Worm (Caenorhabditis elegans): ENCODE data around the gene frpr-16.
A peak's percentile ranks its signal among the peaks of the same experiment; 100 is the strongest.

Gene frpr-16

DNA sequence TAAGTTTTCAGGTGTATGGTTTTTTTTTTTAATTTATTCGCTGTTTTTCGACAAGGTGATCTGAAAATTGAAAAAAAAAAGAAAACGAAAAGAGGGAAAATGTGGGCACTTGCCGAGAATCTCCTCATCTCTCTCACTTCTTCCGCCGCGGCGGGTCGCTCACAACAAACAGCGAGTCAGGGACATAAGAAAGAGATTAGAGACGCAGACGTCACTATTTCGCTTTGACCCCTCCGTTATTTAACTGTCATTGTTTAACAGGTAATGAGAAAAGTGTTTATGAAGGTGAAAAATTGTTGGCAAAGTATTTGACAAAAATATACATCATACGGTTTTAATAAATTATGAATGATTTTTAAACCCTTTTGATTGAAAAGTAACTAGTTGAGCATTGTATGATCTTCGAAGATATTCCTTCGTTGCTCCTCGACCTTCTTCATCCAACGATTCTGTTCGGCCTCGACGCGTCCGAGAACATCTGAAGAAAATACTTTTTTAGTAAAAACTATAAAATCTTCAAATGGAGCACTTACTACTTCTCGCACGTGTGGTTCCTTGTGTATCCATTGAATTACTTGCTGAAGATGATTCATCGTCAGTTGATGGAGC is 15.1 kb upstream of the frpr-16 start:
- TF ChIP-seq ces-1 (GFP tag; optimal IDR thresholded peaks at IDR 0.05) (peak; percentile 7), drap-1 (GFP tag; optimal IDR thresholded peaks at IDR 0.05) (no peak), hlh-1 (tag; optimal IDR thresholded peaks at IDR 0.05) (no peak), mep-1 (tag; optimal IDR thresholded peaks at IDR 0.05) (no peak)

DNA sequence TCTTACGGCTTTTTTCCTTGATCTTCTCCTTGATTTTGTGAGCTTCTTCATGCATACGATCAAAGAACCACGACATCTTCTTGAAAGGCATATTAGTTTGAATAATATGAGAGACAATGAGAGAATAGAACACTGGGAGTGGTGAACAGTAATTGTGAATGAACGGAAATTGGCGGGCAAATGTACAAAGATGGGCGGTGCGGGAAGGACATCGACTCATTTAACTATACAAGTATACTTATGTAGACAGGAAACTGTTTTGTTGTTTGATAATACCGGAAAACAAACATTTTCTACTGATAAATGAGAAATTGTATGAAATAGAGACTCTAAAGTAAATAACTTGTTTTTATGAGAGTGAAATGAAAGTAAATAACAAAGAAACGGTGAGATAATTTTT is 14.0 kb upstream of the frpr-16 start, which contains the start of gene R12C12.5:
R12C12.5 (minus strand) TSS at position 101 of the 400 bp plus-strand sequence.
- TF ChIP-seq nhr-12 (tag; optimal IDR thresholded peaks at IDR 0.05) (no peak), mls-2 (tag; optimal IDR thresholded peaks at IDR 0.05) (no peak), elt-3 (tag; optimal IDR thresholded peaks at IDR 0.05) (no peak), blmp-1 (tag; optimal IDR thresholded peaks at IDR 0.05) (no peak), sem-2 (GFP tag; optimal IDR thresholded peaks at IDR 0.05) (no peak), lin-13 (tag; optimal IDR thresholded peaks at IDR 0.05) (no peak), cnd-1 (tag; optimal IDR thresholded peaks at IDR 0.05) (no peak), pha-4 (tag; optimal IDR thresholded peaks at IDR 0.05) (no peak), bed-3 (GFP tag; optimal IDR thresholded peaks at IDR 0.05) (no peak), ceh-39 (tag; optimal IDR thresholded peaks at IDR 0.05) (no peak), nhr-2 (tag; optimal IDR thresholded peaks at IDR 0.05) (no peak), drap-1 (GFP tag; optimal IDR thresholded peaks at IDR 0.05) (no peak), M03D4.4 (tag; optimal IDR thresholded peaks at IDR 0.05) (no peak), ceh-83 (GFP tag; optimal IDR thresholded peaks at IDR 0.05) (no peak), nhr-28 (tag; optimal IDR thresholded peaks at IDR 0.05) (no peak), nhr-76 (tag; optimal IDR thresholded peaks at IDR 0.05) (no peak)

DNA sequence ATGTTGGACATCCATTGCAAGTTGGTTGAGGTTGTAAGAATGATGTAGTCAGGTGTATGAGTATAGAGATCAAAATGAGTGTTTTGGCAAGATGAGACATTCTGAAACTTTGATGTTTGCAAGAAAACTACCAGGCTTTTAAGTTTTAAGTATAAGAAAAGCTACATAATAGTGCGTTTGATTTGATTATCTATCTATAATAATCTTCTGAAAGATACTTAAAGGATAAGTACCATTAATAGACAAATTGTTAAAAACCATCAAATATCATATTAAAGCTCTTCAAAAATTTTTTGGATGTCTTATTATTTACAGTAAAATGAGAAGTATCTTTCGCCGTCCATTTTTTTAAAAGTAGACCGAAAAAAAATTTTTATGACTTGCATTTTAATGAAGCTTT is 12.2 kb upstream of the frpr-16 start, which contains the start of gene R12C12.10:
R12C12.10 (minus strand) TSS at position 101 of the 400 bp plus-strand sequence.
- TF ChIP-seq cnd-1 (tag; optimal IDR thresholded peaks at IDR 0.05) (no peak), nhr-76 (tag; optimal IDR thresholded peaks at IDR 0.05) (no peak), hlh-1 (tag; optimal IDR thresholded peaks at IDR 0.05) (no peak), flh-1 (GFP tag; optimal IDR thresholded peaks at IDR 0.05) (no peak), ceh-83 (GFP tag; optimal IDR thresholded peaks at IDR 0.05) (no peak), ces-1 (GFP tag; optimal IDR thresholded peaks at IDR 0.05) (no peak)

DNA sequence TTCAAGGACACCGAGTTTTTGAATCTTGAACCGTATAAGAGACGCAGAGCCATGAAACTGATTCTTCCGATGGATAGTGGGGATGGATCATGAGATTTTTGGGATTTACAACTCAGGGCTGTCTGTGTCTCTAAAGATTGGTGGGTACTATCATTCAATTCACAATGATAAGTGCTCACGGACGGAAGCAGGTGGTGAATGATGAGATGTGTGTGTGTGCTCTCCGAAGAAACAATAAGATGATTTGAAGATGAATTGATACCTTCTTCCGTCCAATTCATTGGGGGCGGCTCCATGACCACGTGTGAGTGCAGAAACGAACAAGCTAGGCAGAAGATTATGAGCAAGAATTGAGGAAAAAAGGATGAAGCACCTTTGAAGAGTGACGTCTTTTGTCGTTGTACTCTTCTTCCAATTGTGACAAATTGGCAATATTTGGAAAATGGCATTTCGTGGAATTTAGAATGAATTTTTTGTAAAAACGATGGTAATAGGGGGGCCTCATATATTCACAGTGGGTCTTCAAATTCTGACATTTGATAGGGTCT is 2.3 kb downstream of the frpr-16 start:
- TF ChIP-seq nhr-76 (tag; optimal IDR thresholded peaks at IDR 0.05) (no peak), unc-120 (tag; optimal IDR thresholded peaks at IDR 0.05; ENCODE audit: poor library complexity, severe bottlenecking) (peak; percentile 64), elt-3 (tag; optimal IDR thresholded peaks at IDR 0.05) (no peak), unc-62 (GFP tag; optimal IDR thresholded peaks at IDR 0.05) (peak; percentile 80), ztf-11 (tag; optimal IDR thresholded peaks at IDR 0.05) (no peak), hlh-1 (tag; optimal IDR thresholded peaks at IDR 0.05) (peak; percentile 36)

DNA sequence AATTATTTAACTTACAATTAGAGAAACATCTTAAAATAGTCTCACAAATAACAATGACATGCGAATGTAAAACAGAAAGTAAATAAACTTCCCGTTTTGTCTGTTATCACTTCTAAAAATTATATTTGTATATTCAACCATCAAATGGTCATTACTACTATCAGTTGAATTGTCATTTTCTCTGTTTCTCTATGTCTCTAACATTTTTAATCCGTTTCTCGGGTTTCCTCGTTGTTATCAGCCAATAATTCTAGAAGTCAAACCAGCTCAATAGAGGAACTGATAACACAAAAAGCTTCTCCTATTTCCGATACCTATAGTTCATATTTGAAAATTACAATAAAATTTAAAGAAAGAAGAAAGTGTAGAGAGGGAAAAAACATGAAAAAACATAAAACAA is 4.4 kb downstream of the frpr-16 start:
- TF ChIP-seq mab-5 (tag; optimal IDR thresholded peaks at IDR 0.05) (no peak), tbx-8 (GFP tag; optimal IDR thresholded peaks at IDR 0.05) (no peak), elt-1 (tag; optimal IDR thresholded peaks at IDR 0.05; ENCODE audit: borderline replicate concordance, insufficient read depth) (no peak), zip-8 (tag; optimal IDR thresholded peaks at IDR 0.05) (no peak), sem-2 (GFP tag; optimal IDR thresholded peaks at IDR 0.05) (no peak)

DNA sequence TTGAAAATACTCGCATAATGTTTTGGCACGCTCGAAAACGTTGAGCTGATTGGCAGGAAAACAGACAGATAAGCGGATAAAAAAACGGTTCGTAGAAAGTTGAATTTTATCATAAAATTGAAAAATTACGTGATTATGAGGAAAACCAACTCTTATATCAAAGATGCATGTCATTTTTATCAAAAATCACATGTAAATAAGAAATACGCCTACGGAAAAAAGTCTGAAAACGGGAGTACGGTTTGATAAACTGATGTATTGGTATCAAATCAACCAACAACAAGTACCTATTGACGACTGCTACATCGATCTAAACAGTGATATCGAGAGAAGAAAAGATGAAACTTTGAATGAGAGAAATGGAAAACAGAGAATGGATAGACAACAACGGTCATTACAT is 5.4 kb downstream of the frpr-16 start:
- TF ChIP-seq snpc-4 (tag; optimal IDR thresholded peaks at IDR 0.05) (no peak), mep-1 (tag; optimal IDR thresholded peaks at IDR 0.05) (no peak), nhr-2 (tag; optimal IDR thresholded peaks at IDR 0.05) (no peak), blmp-1 (tag; optimal IDR thresholded peaks at IDR 0.05) (no peak), elt-1 (tag; optimal IDR thresholded peaks at IDR 0.05; ENCODE audit: borderline replicate concordance, insufficient read depth) (no peak), ceh-39 (tag; optimal IDR thresholded peaks at IDR 0.05) (no peak), tbx-8 (GFP tag; optimal IDR thresholded peaks at IDR 0.05) (no peak), lin-13 (tag; optimal IDR thresholded peaks at IDR 0.05) (no peak), ces-1 (GFP tag; optimal IDR thresholded peaks at IDR 0.05) (no peak), mab-5 (tag; optimal IDR thresholded peaks at IDR 0.05) (no peak), drap-1 (GFP tag; optimal IDR thresholded peaks at IDR 0.05) (no peak), zip-8 (tag; optimal IDR thresholded peaks at IDR 0.05) (no peak), pha-4 (tag; optimal IDR thresholded peaks at IDR 0.05) (no peak), unc-39 (tag; optimal IDR thresholded peaks at IDR 0.05) (no peak), sptf-1 (tag; optimal IDR thresholded peaks at IDR 0.05) (no peak), lsy-2 (tag; optimal IDR thresholded peaks at IDR 0.05) (no peak), mls-2 (tag; optimal IDR thresholded peaks at IDR 0.05) (no peak), hlh-1 (tag; optimal IDR thresholded peaks at IDR 0.05) (no peak), ztf-11 (tag; optimal IDR thresholded peaks at IDR 0.05) (no peak), bed-3 (GFP tag; optimal IDR thresholded peaks at IDR 0.05) (no peak)

Data from whole organism, mixed stage, embryonic.